Worm (Caenorhabditis elegans) whole organism, L2 larva: ENCODE measurements around the gene spe-29.

Source experiments
- C34F6.9 ChIP-seq: fragments of 150-350 bp; optimal IDR thresholded peaks from 2 replicates; lab custom pipeline; 2014; ENCODE audit warnings: missing biosample characterization, missing genetic modification characterization
- F13H6.1 ChIP-seq: sonication (generic microtip); optimal IDR thresholded peaks from 2 replicates; lab custom pipeline; 2016; ENCODE audit warnings: missing genetic modification characterization, missing compliant biosample characterization
- Y55F3AM.14 ChIP-seq: fragments of 200-800 bp; sonication (Bioruptor generic); optimal IDR thresholded peaks from 2 replicates; lab custom pipeline; 2018; ENCODE audit warnings: mild to moderate bottlenecking, missing genetic modification characterization, missing compliant biosample characterization
- ZK546.5 ChIP-seq: sonication (generic microtip); optimal IDR thresholded peaks from 2 replicates; lab custom pipeline; 2017; ENCODE audit warnings: missing biosample characterization, missing genetic modification characterization
- alr-1 ChIP-seq: fragments of 150-350 bp; optimal IDR thresholded peaks from 2 replicates; lab custom pipeline; 2014; ENCODE audit warnings: missing biosample characterization, missing genetic modification characterization
- aly-2 ChIP-seq: fragments of 150-350 bp; optimal IDR thresholded peaks from 2 replicates; lab custom pipeline; 2014; ENCODE audit warnings: missing biosample characterization, missing genetic modification characterization
- ama-1 ChIP-seq: fragments of 150-350 bp; optimal IDR thresholded peaks from 2 replicates; lab custom pipeline; 2018; ENCODE audit warnings: inconsistent platforms
- blmp-1 ChIP-seq: sonication (generic microtip); optimal IDR thresholded peaks from 2 replicates; lab custom pipeline; 2017; ENCODE audit warnings: missing genetic modification characterization, mild to moderate bottlenecking, missing compliant biosample characterization, antibody characterized with exemption, moderate library complexity; ENCODE audit not compliant: insufficient read depth
- ceh-82 ChIP-seq: fragments of 150-350 bp; optimal IDR thresholded peaks from 2 replicates; lab custom pipeline; 2014; ENCODE audit warnings: missing biosample characterization, missing genetic modification characterization
- crh-2 ChIP-seq: sonication (generic microtip); optimal IDR thresholded peaks from 2 replicates; lab custom pipeline; 2017; ENCODE audit warnings: missing biosample characterization, missing genetic modification characterization
- dmd-4 ChIP-seq: sonication (generic microtip); optimal IDR thresholded peaks from 2 replicates; lab custom pipeline; 2017; ENCODE audit warnings: missing biosample characterization, missing genetic modification characterization
- egl-27 ChIP-seq: sonication (generic microtip); optimal IDR thresholded peaks from 3 replicates; lab custom pipeline; 2017; ENCODE audit warnings: missing biosample characterization, missing genetic modification reagents, missing genetic modification characterization
- elt-3 ChIP-seq: sonication (generic microtip); optimal IDR thresholded peaks from 2 replicates; lab custom pipeline; 2017; ENCODE audit warnings: missing biosample characterization, missing genetic modification characterization
- fos-1 ChIP-seq: fragments of 150-350 bp; optimal IDR thresholded peaks from 2 replicates; lab custom pipeline; 2014; ENCODE audit warnings: missing biosample characterization, missing genetic modification characterization
- gmeb-1 ChIP-seq: fragments of 150-350 bp; optimal IDR thresholded peaks from 2 replicates; lab custom pipeline; 2014; ENCODE audit warnings: missing biosample characterization, missing genetic modification characterization
- lin-13 ChIP-seq: fragments of 150-350 bp; optimal IDR thresholded peaks from 2 replicates; lab custom pipeline; 2014; ENCODE audit warnings: missing biosample characterization, missing genetic modification reagents, missing genetic modification characterization
- lin-39 ChIP-seq: fragments of 150-350 bp; optimal IDR thresholded peaks from 2 replicates; lab custom pipeline; 2014; ENCODE audit warnings: missing biosample characterization, missing genetic modification reagents, missing genetic modification characterization
- lsy-2 ChIP-seq, 2 experiments: fragments of 150-350 bp in 1 of 2; sonication (generic microtip) in 1 of 2; optimal IDR thresholded peaks; 2 replicates each; lab custom pipeline; 2014 to 2017; ENCODE audit warnings: missing biosample characterization in 2 of 2, missing genetic modification characterization in 2 of 2
- mab-5 ChIP-seq: fragments of 150-350 bp; optimal IDR thresholded peaks from 2 replicates; lab custom pipeline; 2014; ENCODE audit warnings: missing biosample characterization, missing genetic modification characterization
- mbf-1 ChIP-seq: sonication (generic microtip); optimal IDR thresholded peaks from 2 replicates; lab custom pipeline; 2017; ENCODE audit warnings: missing biosample characterization, missing genetic modification characterization
- mdl-1 ChIP-seq, 2 experiments: fragments of 150-350 bp in 1 of 2; sonication (generic microtip) in 1 of 2; optimal IDR thresholded peaks; 2 replicates each; lab custom pipeline; 2017; ENCODE audit warnings: missing biosample characterization in 2 of 2, missing genetic modification characterization in 2 of 2
- nhr-10 ChIP-seq: sonication (generic microtip); optimal IDR thresholded peaks from 2 replicates; lab custom pipeline; 2017; ENCODE audit warnings: missing biosample characterization, missing genetic modification characterization
- nhr-12 ChIP-seq: fragments of 150-350 bp; optimal IDR thresholded peaks from 2 replicates; lab custom pipeline; 2014; ENCODE audit warnings: missing biosample characterization, missing genetic modification characterization
- nhr-129 ChIP-seq: fragments of 150-350 bp; optimal IDR thresholded peaks from 2 replicates; lab custom pipeline; 2014; ENCODE audit warnings: missing biosample characterization, missing genetic modification characterization
- nhr-21 ChIP-seq: fragments of 150-350 bp; optimal IDR thresholded peaks from 2 replicates; lab custom pipeline; 2014; ENCODE audit warnings: missing biosample characterization, missing genetic modification characterization
- nhr-237 ChIP-seq: fragments of 150-350 bp; optimal IDR thresholded peaks from 2 replicates; lab custom pipeline; 2014; ENCODE audit warnings: missing biosample characterization, missing genetic modification characterization
- nhr-25 ChIP-seq: fragments of 150-350 bp; sonication (generic microtip); optimal IDR thresholded peaks from 3 replicates; lab custom pipeline; 2014; ENCODE audit warnings: missing biosample characterization, missing genetic modification characterization
- nhr-6 ChIP-seq: fragments of 150-350 bp; optimal IDR thresholded peaks from 2 replicates; lab custom pipeline; 2014; ENCODE audit warnings: missing biosample characterization, missing genetic modification characterization
- nhr-77 ChIP-seq: fragments of 150-350 bp; optimal IDR thresholded peaks from 2 replicates; lab custom pipeline; 2014; ENCODE audit warnings: missing biosample characterization, missing genetic modification characterization
- peb-1 ChIP-seq: fragments of 150-350 bp; optimal IDR thresholded peaks from 2 replicates; lab custom pipeline; 2014; ENCODE audit warnings: missing biosample characterization, missing genetic modification characterization
- sem-4 ChIP-seq: fragments of 150-350 bp; optimal IDR thresholded peaks from 2 replicates; lab custom pipeline; 2014; ENCODE audit warnings: missing biosample characterization, missing genetic modification reagents, missing genetic modification characterization
- sma-9 ChIP-seq, 2 experiments: fragments of 150-350 bp in 1 of 2; sonication (generic microtip) in 1 of 2; optimal IDR thresholded peaks; 2 replicates each; lab custom pipeline; 2014 to 2016; ENCODE audit warnings: missing genetic modification characterization in 2 of 2, mild to moderate bottlenecking in 1 of 2, missing biosample characterization in 1 of 2, missing compliant biosample characterization in 1 of 2, missing genetic modification reagents in 1 of 2, moderate library complexity in 1 of 2
- snpc-4 ChIP-seq: fragments of 150-350 bp; optimal IDR thresholded peaks from 2 replicates; lab custom pipeline; 2014; ENCODE audit warnings: missing biosample characterization, missing genetic modification characterization
- unc-62 ChIP-seq: fragments of 150-350 bp; optimal IDR thresholded peaks from 2 replicates; lab custom pipeline; 2014; ENCODE audit warnings: missing biosample characterization, missing genetic modification reagents, missing genetic modification characterization
- zag-1 ChIP-seq: fragments of 150-350 bp; optimal IDR thresholded peaks from 2 replicates; lab custom pipeline; 2014; ENCODE audit warnings: missing biosample characterization, missing genetic modification characterization
- ztf-1 ChIP-seq: fragments of 200-800 bp; sonication (Bioruptor generic); conservative IDR thresholded peaks from 2 replicates; pipeline ENCODE4 v1.3.6; 2022; ENCODE audit warnings: missing genetic modification characterization, missing compliant biosample characterization
- ztf-11 ChIP-seq: sonication (generic microtip); optimal IDR thresholded peaks from 2 replicates; lab custom pipeline; 2017; ENCODE audit warnings: missing biosample characterization, missing genetic modification characterization
- ztf-4 ChIP-seq: fragments of 150-350 bp; optimal IDR thresholded peaks from 2 replicates; lab custom pipeline; 2014; ENCODE audit warnings: missing biosample characterization, missing genetic modification characterization

The spe-29 gene

DNA sequence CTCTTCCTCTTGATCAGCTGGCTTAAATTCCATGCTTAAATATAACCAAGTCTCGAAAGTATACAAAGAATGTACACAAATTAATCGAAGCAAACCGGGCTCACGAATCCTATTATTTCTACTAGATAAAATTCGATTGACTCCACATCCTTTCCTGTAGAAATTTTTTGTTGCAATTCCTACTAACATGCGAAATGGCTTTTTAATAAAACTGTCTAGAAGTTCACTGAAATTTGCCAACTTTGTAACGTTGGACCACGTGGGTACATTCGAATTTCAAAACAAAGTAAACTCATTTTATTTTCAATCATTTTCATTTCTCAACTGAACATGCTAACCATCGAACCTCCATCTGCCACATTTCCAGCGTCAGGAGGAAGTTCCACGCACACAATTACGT lies 38.6 kb upstream of the spe-29 start, which contains the start of gene ssp-32:
Gene ssp-32, plus strand, starts transcription at position 301 of the 400 bp plus-strand sequence.
- no peak for TF ChIP-seq mbf-1 (tag; lab: Kevin White, UChicago)
- no peak for TF ChIP-seq aly-2 (tag; lab: Kevin White, UChicago)
- TF ChIP-seq nhr-25 (tag; lab: Kevin White, UChicago) = no peak
- no peak for TF ChIP-seq ztf-1 (GFP tag; lab: Robert Waterston, UW)
- no peak for TF ChIP-seq nhr-6 (tag; lab: Kevin White, UChicago)
- TF ChIP-seq ztf-11 = no peak
- no peak for TF ChIP-seq dmd-4 (tag; lab: Kevin White, UChicago)
- TF ChIP-seq mab-5 (tag; lab: Kevin White, UChicago) = no peak
- TF ChIP-seq F13H6.1 (tag; lab: Kevin White, UChicago) = no peak

DNA sequence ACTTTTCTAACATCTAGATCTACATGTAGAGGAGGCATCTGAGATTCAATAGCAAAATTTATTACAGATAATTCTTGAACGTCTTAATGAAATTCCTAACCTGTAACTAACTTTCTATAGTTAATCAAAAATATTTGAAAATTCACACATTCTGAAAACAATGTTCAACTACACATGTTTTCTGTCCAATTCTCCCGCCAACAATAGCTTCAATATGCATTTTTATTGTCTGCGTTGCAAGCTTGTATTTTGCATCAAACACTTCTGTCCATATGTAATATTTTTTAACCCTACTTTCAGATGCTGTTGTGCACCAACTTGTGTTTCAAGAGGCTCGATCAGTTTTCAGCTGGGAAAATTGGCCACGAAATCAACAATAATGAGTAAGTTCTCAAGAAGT lies 35.0 kb upstream of the spe-29 start, which contains the start of gene tbc-3:
Gene tbc-3, plus strand, starts transcription at position 301 of the 400 bp plus-strand sequence.
- TF ChIP-seq F13H6.1 (tag; lab: Kevin White, UChicago) (no peak), ama-1 (lab: Kevin White, UChicago) (no peak), nhr-237 (tag; lab: Kevin White, UChicago) (no peak), nhr-10 (no peak), blmp-1 (tag; lab: Kevin White, UChicago) (no peak), egl-27 (tag; lab: Kevin White, UChicago) (no peak), mab-5 (tag; lab: Kevin White, UChicago) (no peak)

DNA sequence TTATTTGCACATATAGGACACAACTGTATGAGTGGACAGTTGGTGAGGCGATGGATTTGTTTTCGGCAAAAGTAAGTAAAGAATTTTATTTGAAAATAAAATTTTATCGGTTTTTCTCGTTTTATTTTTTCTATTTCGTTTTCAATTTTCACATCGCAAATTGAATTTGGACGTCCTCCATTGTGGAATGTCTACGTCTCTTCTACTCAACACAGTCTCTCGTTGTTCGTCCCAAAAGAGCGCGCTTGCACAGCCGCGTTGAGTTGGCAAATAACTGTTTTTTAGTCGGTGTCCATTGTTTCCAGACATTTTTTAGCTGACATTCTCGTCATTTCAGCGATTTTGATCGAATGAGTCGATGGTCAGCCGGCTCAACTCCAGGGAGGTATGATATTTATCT lies 34.5 kb upstream of the spe-29 start:
- TF ChIP-seq ztf-4 (tag; lab: Kevin White, UChicago) (no peak), nhr-129 (tag; lab: Kevin White, UChicago) (peak; percentile 34), crh-2 (tag; lab: Kevin White, UChicago) (peak; percentile 5), nhr-25 (tag; lab: Kevin White, UChicago) (no peak), unc-62 (GFP tag; lab: Kevin White, UChicago) (no peak), C34F6.9 (tag; lab: Kevin White, UChicago) (peak; percentile 21), nhr-12 (tag; lab: Kevin White, UChicago) (no peak), snpc-4 (tag; lab: Kevin White, UChicago) (no peak), ceh-82 (no peak)

- TF ChIP-seq sma-9 (GFP tag; optimal IDR thresholded peaks at IDR 0.05; lab: Kevin White, UChicago) = no peak
- TF ChIP-seq sma-9 (tag; optimal IDR thresholded peaks at IDR 0.05; lab: Kevin White, UChicago) = no peak
- no peak for TF ChIP-seq nhr-237 (tag; lab: Kevin White, UChicago)
- no peak for TF ChIP-seq ztf-4 (tag; lab: Kevin White, UChicago)
- TF ChIP-seq mbf-1 (tag; lab: Kevin White, UChicago) = no peak
- TF ChIP-seq lin-39 (tag; lab: Kevin White, UChicago) = no peak
These were observed 30.1 kb upstream of the spe-29 start, which contains the start of gene best-13 for ce11 chrIV:9903608-9904007. Gene best-13, plus strand, starts transcription at chrIV:9903908.

ce11 chrIV:9913064-9913463 lies 20.6 kb upstream of the spe-29 start:
- TF ChIP-seq sem-4 (tag; lab: Kevin White, UChicago) = no peak
- no peak for TF ChIP-seq Y55F3AM.14
- TF ChIP-seq elt-3 (tag; lab: Kevin White, UChicago) = no peak
- no peak for TF ChIP-seq nhr-25 (tag; lab: Kevin White, UChicago)
- TF ChIP-seq nhr-77 = no peak
- TF ChIP-seq aly-2 (tag; lab: Kevin White, UChicago) = no peak
- no peak for TF ChIP-seq zag-1 (tag; lab: Kevin White, UChicago)
- no peak for TF ChIP-seq mbf-1 (tag; lab: Kevin White, UChicago)
- no peak for TF ChIP-seq ama-1 (lab: Kevin White, UChicago)
- TF ChIP-seq unc-62 (GFP tag; lab: Kevin White, UChicago) = no peak
- TF ChIP-seq nhr-21 (tag; lab: Kevin White, UChicago) = no peak
- no peak for TF ChIP-seq alr-1 (tag; lab: Kevin White, UChicago)

DNA sequence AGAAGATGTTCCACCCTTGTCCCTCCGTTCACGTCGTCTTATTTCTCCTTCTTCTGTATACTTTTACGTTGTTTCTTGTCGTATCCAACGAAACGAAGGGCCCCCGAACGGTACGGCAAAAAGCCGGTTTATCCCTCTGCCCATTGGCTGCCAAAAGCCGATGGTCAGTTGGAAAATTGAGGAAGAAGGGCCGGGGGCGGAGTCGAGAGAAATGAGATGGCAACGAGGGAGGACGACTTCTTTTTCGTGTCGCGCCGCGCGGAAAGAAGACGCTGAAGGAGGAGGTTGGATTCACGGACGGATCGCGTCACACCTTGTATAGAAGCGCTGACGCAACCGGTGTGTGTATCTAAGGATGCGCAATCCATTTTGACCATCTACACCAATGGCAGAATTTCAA lies 18.6 kb upstream of the spe-29 start:
- TF ChIP-seq ZK546.5 = no peak
- TF ChIP-seq ztf-4 (tag; lab: Kevin White, UChicago) = no peak
- TF ChIP-seq elt-3 (tag; lab: Kevin White, UChicago) = no peak
- TF ChIP-seq crh-2 (tag; lab: Kevin White, UChicago) = no peak
- TF ChIP-seq mbf-1 (tag; lab: Kevin White, UChicago) = no peak
- TF ChIP-seq alr-1 (tag; lab: Kevin White, UChicago) = no peak
- no peak for TF ChIP-seq gmeb-1 (tag; lab: Kevin White, UChicago)
- no peak for TF ChIP-seq lin-39 (tag; lab: Kevin White, UChicago)
- TF ChIP-seq lin-13 (GFP tag; lab: Kevin White, UChicago) = no peak
- no peak for TF ChIP-seq ztf-1 (GFP tag; lab: Robert Waterston, UW)
- no peak for TF ChIP-seq fos-1
- TF ChIP-seq mab-5 (tag; lab: Kevin White, UChicago) = no peak
- TF ChIP-seq mdl-1 (tag; optimal IDR thresholded peaks at IDR 0.05; lab: Kevin White, UChicago) = no peak
- no peak for TF ChIP-seq peb-1 (tag; lab: Kevin White, UChicago)
- TF ChIP-seq lsy-2 (tag; optimal IDR thresholded peaks at IDR 0.05; lab: Kevin White, UChicago) = no peak
- TF ChIP-seq dmd-4 (tag; lab: Kevin White, UChicago) = no peak
- no peak for TF ChIP-seq C34F6.9 (tag; lab: Kevin White, UChicago)
